Worm (Caenorhabditis elegans): ENCODE measurements around the gene C49C8.5.

- TF ChIP-seq ceh-90 (tag; optimal IDR thresholded peaks at IDR 0.05) (no peak), fos-1 (tag; optimal IDR thresholded peaks at IDR 0.05) (no peak), ama-1 (optimal IDR thresholded peaks at IDR 0.05) (no peak), zag-1 (tag; optimal IDR thresholded peaks at IDR 0.05) (no peak), efl-1 (optimal IDR thresholded peaks at IDR 0.05) (no peak), efl-1 (GFP tag; optimal IDR thresholded peaks at IDR 0.05 in 1 of 2) (no peak), mep-1 (tag; optimal IDR thresholded peaks at IDR 0.05) (no peak), sox-4 (tag; optimal IDR thresholded peaks at IDR 0.05) (no peak), lin-15B (tag; optimal IDR thresholded peaks at IDR 0.05) (no peak), nhr-237 (tag; optimal IDR thresholded peaks at IDR 0.05) (no peak), pax-3 (tag; optimal IDR thresholded peaks at IDR 0.05) (no peak)
Observed at ce11 chrIV:8679225-8679624, 25.8 kb upstream of the C49C8.5 start, which contains the start of gene nlp-60.

Data from whole organism, L1 larva.